Fruit fly (Drosophila melanogaster) whole organism, embryonic: ENCODE data around the gene Cyp313b1.

Experiments used
- Atf-2 ChIP-seq: fragments of 200-800 bp; sonication (Bioruptor generic); optimal IDR thresholded peaks from 2 replicates; lab custom pipeline; 2016; ENCODE audit warnings: missing biosample characterization, missing genetic modification characterization
- C15 ChIP-seq: fragments of 200-800 bp; sonication (Bioruptor generic); IDR thresholded peaks from 3 replicates; pipeline ENCODE4 v1.3.6; 2022; ENCODE audit warnings: missing biosample characterization, missing genetic modification characterization
- CG11085 ChIP-seq: fragments of 200-800 bp; sonication (Bioruptor generic); IDR thresholded peaks from 2 replicates; pipeline ENCODE4 v1.3.6; 2022; ENCODE audit warnings: missing biosample characterization, missing genetic modification characterization
- CG17328 ChIP-seq: fragments of 200-800 bp; sonication (Bioruptor generic); IDR thresholded peaks from 2 replicates; pipeline ENCODE4 v1.3.6; 2022; ENCODE audit warnings: missing biosample characterization, missing genetic modification characterization
- CG17385 ChIP-seq: fragments of 200-800 bp; sonication (Bioruptor generic); optimal IDR thresholded peaks from 3 replicates; lab custom pipeline; 2018; ENCODE audit warnings: missing biosample characterization, mild to moderate bottlenecking, missing genetic modification characterization
- CG2678 ChIP-seq: fragments of 200-800 bp; sonication (Bioruptor generic); optimal IDR thresholded peaks from 3 replicates; lab custom pipeline; 2019; ENCODE audit warnings: missing biosample characterization, mild to moderate bottlenecking, missing genetic modification characterization, moderate library complexity
- CG4424 ChIP-seq: fragments of 200-800 bp; sonication (Bioruptor generic); optimal IDR thresholded peaks from 3 replicates; lab custom pipeline; 2016; ENCODE audit warnings: missing biosample characterization, missing genetic modification characterization

DNA sequence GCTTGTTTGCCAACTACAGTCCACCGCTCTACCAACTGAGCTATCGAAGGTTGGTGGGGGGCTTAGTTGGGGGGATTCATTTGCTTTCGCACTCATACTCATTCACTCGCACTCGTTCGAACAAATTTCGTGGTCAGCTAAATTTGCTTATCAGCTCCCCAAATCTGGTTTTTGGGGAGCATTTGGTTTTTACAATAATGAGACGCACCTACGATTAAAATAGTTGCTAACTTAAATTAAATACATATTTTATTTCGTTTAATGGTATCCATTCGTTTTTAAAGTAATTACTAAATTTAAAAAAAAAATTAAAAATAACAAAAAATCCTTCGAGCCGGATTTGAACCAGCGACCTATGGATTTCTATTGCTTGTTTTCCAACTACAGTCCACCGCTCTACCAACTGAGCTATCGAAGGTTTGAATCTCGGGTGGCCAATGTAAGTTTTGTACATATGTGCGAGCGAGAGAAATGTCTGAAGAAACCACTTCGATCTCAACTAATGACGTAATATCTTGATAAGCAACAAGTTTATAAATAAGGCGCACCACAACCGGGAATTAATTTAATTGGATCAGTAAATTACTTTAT is 3.0 kb downstream of the Cyp313b1 start:
- no peak for TF ChIP-seq CG17385 (GFP tag; lab: Kevin White, UChicago)
- peak; percentile 9 for TF ChIP-seq CG2678 (tag; lab: Kevin White, UChicago)
- no peak for TF ChIP-seq CG4424
- TF ChIP-seq CG17328 (GFP tag; lab: Robert Waterston, UW) = no peak
- no peak for TF ChIP-seq CG11085 (GFP tag; lab: Robert Waterston, UW)
- no peak for TF ChIP-seq C15 (GFP tag; lab: Robert Waterston, UW)
- no peak for TF ChIP-seq Atf-2 (GFP tag; lab: Kevin White, UChicago)
